Fruit fly (Drosophila melanogaster): ENCODE data around the gene CG5506.

Gene CG5506

dm6 chr3L:17886545-17886944, 2.4 kb upstream of the CG5506 start, which contains the start of gene CG16775:
CG16775 (minus strand) TSS chr3L:17886645.
- no peak for TF ChIP-seq topi (GFP tag; optimal IDR thresholded peaks at IDR 0.05)

DNA sequence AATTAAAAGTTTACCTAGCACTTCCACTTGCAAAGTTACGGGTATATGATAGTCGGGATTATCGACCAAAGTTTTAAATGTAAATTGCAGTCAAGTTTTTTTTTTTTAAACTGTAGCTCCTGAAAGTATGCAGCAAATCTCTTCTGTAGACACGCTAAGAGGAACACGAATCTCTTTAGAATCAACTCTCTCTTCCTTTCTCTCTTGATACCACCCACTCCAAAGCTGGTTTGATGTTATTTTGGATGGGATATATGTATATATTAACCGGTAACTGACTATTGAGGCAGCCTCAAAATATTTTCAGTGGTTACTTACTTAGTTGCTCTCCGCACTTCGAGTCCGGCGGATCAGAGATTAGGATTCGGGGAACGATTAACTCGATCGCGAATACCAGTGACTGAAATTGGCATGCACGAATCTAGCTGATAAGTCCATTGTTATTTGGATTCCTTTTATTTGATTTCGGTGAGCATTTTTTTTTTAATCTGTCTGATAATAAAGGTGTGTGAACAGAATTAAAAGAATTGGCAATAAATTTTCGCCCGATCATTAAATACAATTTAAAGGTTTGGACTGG, 5.3 kb downstream of the CG5506 start, which contains the start of gene CG7408:
CG7408 (plus strand) TSS at position 316 of the 580 bp plus-strand sequence.
- TF ChIP-seq Eip78C (GFP tag) (no peak), CG1621 (tag; optimal IDR thresholded peaks at IDR 0.05) (peak; percentile 85), CG3919 (GFP tag; optimal IDR thresholded peaks at IDR 0.05) (no peak), CG6808 (GFP tag; optimal IDR thresholded peaks at IDR 0.05) (no peak), Lpt (GFP tag; optimal IDR thresholded peaks at IDR 0.05) (peak; percentile 3), Gug (GFP tag; IDR thresholded peaks at IDR 0.05) (no peak), Ets96B (tag; optimal IDR thresholded peaks at IDR 0.05) (no peak), eg (GFP tag; IDR thresholded peaks at IDR 0.05) (no peak), CG6163 (GFP tag; IDR thresholded peaks at IDR 0.05) (no peak), CG11902 (GFP tag; optimal IDR thresholded peaks at IDR 0.05) (no peak), Met (GFP tag; optimal IDR thresholded peaks at IDR 0.05) (no peak), Eip93F (GFP tag; optimal IDR thresholded peaks at IDR 0.05) (peak; percentile 60), dsx (GFP tag; optimal IDR thresholded peaks at IDR 0.05; ENCODE audit: poor library complexity, severe bottlenecking) (peak; percentile 88), fkh (GFP tag; optimal IDR thresholded peaks at IDR 0.05) (peak; percentile 20), CG6854 (GFP tag; optimal IDR thresholded peaks at IDR 0.05) (no peak), Sox102F (GFP tag; optimal IDR thresholded peaks at IDR 0.05) (no peak), Sox14 (GFP tag; optimal IDR thresholded peaks at IDR 0.05) (no peak), CG6276 (GFP tag; optimal IDR thresholded peaks at IDR 0.05) (no peak), esn (GFP tag; optimal IDR thresholded peaks at IDR 0.05) (no peak), Hr39 (GFP tag; optimal IDR thresholded peaks at IDR 0.05) (no peak), ss (GFP tag; optimal IDR thresholded peaks at IDR 0.05) (no peak), Hr38 (GFP tag; optimal IDR thresholded peaks at IDR 0.05) (no peak), CG10631 (GFP tag; optimal IDR thresholded peaks at IDR 0.05) (no peak), topi (GFP tag; optimal IDR thresholded peaks at IDR 0.05) (no peak), OdsH (GFP tag; optimal IDR thresholded peaks at IDR 0.05) (no peak), CG8632 (GFP tag; optimal IDR thresholded peaks at IDR 0.05) (no peak), CG32006 (GFP tag; optimal IDR thresholded peaks at IDR 0.05) (no peak), achi (GFP tag; optimal IDR thresholded peaks at IDR 0.05) (no peak), net (GFP tag; optimal IDR thresholded peaks at IDR 0.05) (no peak), CG11294 (GFP tag; IDR thresholded peaks at IDR 0.05) (no peak), CG11762 (GFP tag; optimal IDR thresholded peaks at IDR 0.05; ENCODE audit: insufficient read depth) (no peak), fd59A (GFP tag; optimal IDR thresholded peaks at IDR 0.05) (no peak), CG6792 (GFP tag; optimal IDR thresholded peaks at IDR 0.05) (no peak), spab (GFP tag; optimal IDR thresholded peaks at IDR 0.05) (no peak), acj6 (GFP tag; optimal IDR thresholded peaks at IDR 0.05) (no peak), Ets21C (GFP tag; optimal IDR thresholded peaks at IDR 0.05) (no peak), CG15336 (GFP tag; IDR thresholded peaks at IDR 0.05) (no peak), Eip75B (GFP tag; optimal IDR thresholded peaks at IDR 0.05) (no peak), CG8319 (GFP tag; optimal IDR thresholded peaks at IDR 0.05) (no peak), vri (GFP tag; optimal IDR thresholded peaks at IDR 0.05) (peak; percentile 43), salr (GFP tag; optimal IDR thresholded peaks at IDR 0.05) (no peak), Smox (GFP tag; optimal IDR thresholded peaks at IDR 0.05) (no peak), CG3032 (tag; optimal IDR thresholded peaks at IDR 0.05) (no peak)

All from whole organism, prepupa.